Worm (Caenorhabditis elegans) whole organism, mixed stage, embryonic: ENCODE data around the gene col-156.

Source experiments
- mep-1 ChIP-seq: fragments of 150-350 bp; optimal IDR thresholded peaks from 2 replicates; lab custom pipeline; 2017; ENCODE audit warnings: missing biosample characterization, missing genetic modification reagents, missing genetic modification characterization, inconsistent platforms
- nhr-237 ChIP-seq: fragments of 150-350 bp; optimal IDR thresholded peaks from 2 replicates; lab custom pipeline; 2014; ENCODE audit warnings: missing biosample characterization, missing genetic modification characterization
- zip-8 ChIP-seq: fragments of 150-350 bp; optimal IDR thresholded peaks from 2 replicates; lab custom pipeline; 2014; ENCODE audit warnings: missing biosample characterization, missing genetic modification characterization

DNA sequence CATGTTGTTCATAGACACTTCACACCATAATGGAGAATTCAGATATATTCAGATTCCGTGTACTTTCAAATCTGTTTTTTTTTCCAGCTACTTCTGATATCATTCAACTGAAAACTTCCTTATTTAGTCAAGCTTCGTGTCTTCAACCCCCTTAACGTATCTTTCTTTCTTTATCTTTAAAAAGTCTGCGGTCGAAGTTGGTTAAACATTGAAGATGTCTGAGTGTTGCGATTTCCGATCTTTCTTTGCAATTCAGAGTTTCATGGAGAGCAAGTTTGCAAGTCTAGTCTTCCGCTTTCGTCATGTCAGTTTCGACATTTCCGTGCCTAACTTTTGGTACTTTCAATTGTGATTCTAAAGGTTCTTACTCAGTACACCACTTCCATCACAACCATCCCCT is 14.9 kb downstream of the col-156 start:
- TF ChIP-seq zip-8 (tag; lab: Kevin White, UChicago) (no peak), mep-1 (no peak), nhr-237 (no peak)
